Worm (Caenorhabditis elegans) whole organism, midembryonic: ENCODE results near the gene C52A11.3.

Source experiments
- T22C8.4 ChIP-seq: fragments of 200-800 bp; sonication (Bioruptor generic); IDR thresholded peaks from 2 replicates; pipeline ENCODE4 v1.3.6; 2022; ENCODE audit warnings: missing genetic modification characterization, missing compliant biosample characterization
- cog-1 ChIP-seq: sonication (generic microtip); optimal IDR thresholded peaks from 2 replicates; lab custom pipeline; 2016; ENCODE audit warnings: missing genetic modification characterization, missing compliant biosample characterization
- flt-1 ChIP-seq: fragments of 200-800 bp; sonication (Bioruptor generic); IDR thresholded peaks from 2 replicates; pipeline ENCODE4 v1.3.6; 2022; ENCODE audit warnings: missing genetic modification characterization, missing compliant biosample characterization
- klf-2 ChIP-seq: fragments of 200-800 bp; sonication (Bioruptor generic); conservative IDR thresholded peaks from 2 replicates; pipeline ENCODE4 v1.3.6; 2022; ENCODE audit warnings: missing genetic modification reagents, missing genetic modification characterization, missing compliant biosample characterization
- ref-1 ChIP-seq: fragments of 200-800 bp; sonication (Bioruptor generic); conservative IDR thresholded peaks from 2 replicates; pipeline ENCODE4 v1.3.6; 2022; ENCODE audit warnings: missing genetic modification reagents, missing genetic modification characterization, missing compliant biosample characterization
- ztf-23 ChIP-seq: fragments of 200-800 bp; sonication (Bioruptor generic); IDR thresholded peaks from 2 replicates; pipeline ENCODE4 v1.3.6; 2022; ENCODE audit warnings: missing genetic modification reagents, missing genetic modification characterization, missing compliant biosample characterization

DNA sequence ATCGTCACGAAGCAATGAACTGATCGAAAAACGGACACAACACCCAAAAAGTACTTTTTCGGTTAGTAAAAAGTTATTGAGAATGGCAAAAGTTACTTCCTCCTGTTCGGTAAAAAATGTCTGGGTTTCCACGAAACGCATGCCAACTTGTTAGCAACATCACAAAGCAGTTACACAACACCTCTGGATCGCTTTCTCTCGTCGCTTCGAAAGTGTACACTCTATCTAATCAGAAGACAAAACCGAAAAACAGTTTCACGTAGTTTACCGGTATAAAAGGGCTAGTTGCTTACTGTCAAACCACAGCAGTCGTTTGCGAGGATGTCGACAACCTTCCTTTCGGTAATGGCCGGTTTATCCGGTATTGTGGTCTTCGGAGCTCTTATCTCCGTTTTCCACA is 30.3 kb upstream of the C52A11.3 start, which contains the start of gene col-80:
- TF ChIP-seq T22C8.4 (GFP tag; lab: Robert Waterston, UW): no peak
- no peak for TF ChIP-seq flt-1 (GFP tag; lab: Robert Waterston, UW)
- no peak for TF ChIP-seq cog-1 (tag; lab: Kevin White, UChicago)
- no peak for TF ChIP-seq klf-2 (GFP tag; lab: Robert Waterston, UW)
- TF ChIP-seq ztf-23 (GFP tag; lab: Robert Waterston, UW): no peak
- TF ChIP-seq ref-1 (GFP tag; lab: Robert Waterston, UW): no peak
